Worm (Caenorhabditis elegans) whole organism, L2 larva: ENCODE measurements around the gene bath-9.

ENCODE experiments used
- C34F6.9 ChIP-seq: fragments of 150-350 bp; optimal IDR thresholded peaks from 2 replicates; lab custom pipeline; 2014; ENCODE audit warnings: missing biosample characterization, missing genetic modification characterization
- F13H6.1 ChIP-seq: sonication (generic microtip); optimal IDR thresholded peaks from 2 replicates; lab custom pipeline; 2016; ENCODE audit warnings: missing genetic modification characterization, missing compliant biosample characterization
- R02D3.7 ChIP-seq: fragments of 150-350 bp; optimal IDR thresholded peaks from 2 replicates; lab custom pipeline; 2014; ENCODE audit warnings: missing biosample characterization, missing genetic modification characterization
- Y55F3AM.14 ChIP-seq: fragments of 200-800 bp; sonication (Bioruptor generic); optimal IDR thresholded peaks from 2 replicates; lab custom pipeline; 2018; ENCODE audit warnings: mild to moderate bottlenecking, missing genetic modification characterization, missing compliant biosample characterization
- ZK546.5 ChIP-seq: sonication (generic microtip); optimal IDR thresholded peaks from 2 replicates; lab custom pipeline; 2017; ENCODE audit warnings: missing biosample characterization, missing genetic modification characterization
- alr-1 ChIP-seq: fragments of 150-350 bp; optimal IDR thresholded peaks from 2 replicates; lab custom pipeline; 2014; ENCODE audit warnings: missing biosample characterization, missing genetic modification characterization
- aly-2 ChIP-seq: fragments of 150-350 bp; optimal IDR thresholded peaks from 2 replicates; lab custom pipeline; 2014; ENCODE audit warnings: missing biosample characterization, missing genetic modification characterization
- ceh-16 ChIP-seq: fragments of 150-350 bp; optimal IDR thresholded peaks from 2 replicates; lab custom pipeline; 2014; ENCODE audit warnings: missing biosample characterization, missing genetic modification characterization
- ceh-82 ChIP-seq: fragments of 150-350 bp; optimal IDR thresholded peaks from 2 replicates; lab custom pipeline; 2014; ENCODE audit warnings: missing biosample characterization, missing genetic modification characterization
- crh-2 ChIP-seq: sonication (generic microtip); optimal IDR thresholded peaks from 2 replicates; lab custom pipeline; 2017; ENCODE audit warnings: missing biosample characterization, missing genetic modification characterization
- dmd-4 ChIP-seq: sonication (generic microtip); optimal IDR thresholded peaks from 2 replicates; lab custom pipeline; 2017; ENCODE audit warnings: missing biosample characterization, missing genetic modification characterization
- egl-27 ChIP-seq: sonication (generic microtip); optimal IDR thresholded peaks from 3 replicates; lab custom pipeline; 2017; ENCODE audit warnings: missing biosample characterization, missing genetic modification reagents, missing genetic modification characterization
- elt-1 ChIP-seq: fragments of 150-350 bp; optimal IDR thresholded peaks from 2 replicates; lab custom pipeline; 2014; ENCODE audit warnings: missing biosample characterization, missing genetic modification characterization
- elt-3 ChIP-seq: sonication (generic microtip); optimal IDR thresholded peaks from 2 replicates; lab custom pipeline; 2017; ENCODE audit warnings: missing biosample characterization, missing genetic modification characterization
- fos-1 ChIP-seq: fragments of 150-350 bp; optimal IDR thresholded peaks from 2 replicates; lab custom pipeline; 2014; ENCODE audit warnings: missing biosample characterization, missing genetic modification characterization
- gmeb-1 ChIP-seq: fragments of 150-350 bp; optimal IDR thresholded peaks from 2 replicates; lab custom pipeline; 2014; ENCODE audit warnings: missing biosample characterization, missing genetic modification characterization
- lin-39 ChIP-seq: fragments of 150-350 bp; optimal IDR thresholded peaks from 2 replicates; lab custom pipeline; 2014; ENCODE audit warnings: missing biosample characterization, missing genetic modification reagents, missing genetic modification characterization
- lsy-2 ChIP-seq, 2 experiments: fragments of 150-350 bp in 1 of 2; sonication (generic microtip) in 1 of 2; optimal IDR thresholded peaks; 2 replicates each; lab custom pipeline; 2014 to 2017; ENCODE audit warnings: missing biosample characterization in 2 of 2, missing genetic modification characterization in 2 of 2
- mab-5 ChIP-seq: fragments of 150-350 bp; optimal IDR thresholded peaks from 2 replicates; lab custom pipeline; 2014; ENCODE audit warnings: missing biosample characterization, missing genetic modification characterization
- mbf-1 ChIP-seq: sonication (generic microtip); optimal IDR thresholded peaks from 2 replicates; lab custom pipeline; 2017; ENCODE audit warnings: missing biosample characterization, missing genetic modification characterization
- nhr-10 ChIP-seq: sonication (generic microtip); optimal IDR thresholded peaks from 2 replicates; lab custom pipeline; 2017; ENCODE audit warnings: missing biosample characterization, missing genetic modification characterization
- nhr-12 ChIP-seq: fragments of 150-350 bp; optimal IDR thresholded peaks from 2 replicates; lab custom pipeline; 2014; ENCODE audit warnings: missing biosample characterization, missing genetic modification characterization
- nhr-129 ChIP-seq: fragments of 150-350 bp; optimal IDR thresholded peaks from 2 replicates; lab custom pipeline; 2014; ENCODE audit warnings: missing biosample characterization, missing genetic modification characterization
- nhr-237 ChIP-seq: fragments of 150-350 bp; optimal IDR thresholded peaks from 2 replicates; lab custom pipeline; 2014; ENCODE audit warnings: missing biosample characterization, missing genetic modification characterization
- nhr-25 ChIP-seq: fragments of 150-350 bp; sonication (generic microtip); optimal IDR thresholded peaks from 3 replicates; lab custom pipeline; 2014; ENCODE audit warnings: missing biosample characterization, missing genetic modification characterization
- peb-1 ChIP-seq: fragments of 150-350 bp; optimal IDR thresholded peaks from 2 replicates; lab custom pipeline; 2014; ENCODE audit warnings: missing biosample characterization, missing genetic modification characterization
- sem-4 ChIP-seq: fragments of 150-350 bp; optimal IDR thresholded peaks from 2 replicates; lab custom pipeline; 2014; ENCODE audit warnings: missing biosample characterization, missing genetic modification reagents, missing genetic modification characterization
- skn-1 ChIP-seq: sonication (generic microtip); optimal IDR thresholded peaks from 2 replicates; lab custom pipeline; 2017; ENCODE audit warnings: missing biosample characterization, missing genetic modification characterization
- sma-9 ChIP-seq, 2 experiments: fragments of 150-350 bp in 1 of 2; sonication (generic microtip) in 1 of 2; optimal IDR thresholded peaks; 2 replicates each; lab custom pipeline; 2014 to 2016; ENCODE audit warnings: missing genetic modification characterization in 2 of 2, mild to moderate bottlenecking in 1 of 2, missing biosample characterization in 1 of 2, missing compliant biosample characterization in 1 of 2, missing genetic modification reagents in 1 of 2, moderate library complexity in 1 of 2
- snpc-4 ChIP-seq: fragments of 150-350 bp; optimal IDR thresholded peaks from 2 replicates; lab custom pipeline; 2014; ENCODE audit warnings: missing biosample characterization, missing genetic modification characterization
- unc-39 ChIP-seq: fragments of 150-350 bp; optimal IDR thresholded peaks from 2 replicates; lab custom pipeline; 2014; ENCODE audit warnings: missing biosample characterization, missing genetic modification characterization
- unc-55 ChIP-seq: fragments of 150-350 bp; sonication (generic microtip); optimal IDR thresholded peaks from 3 replicates; lab custom pipeline; 2014; ENCODE audit warnings: missing biosample characterization, missing genetic modification reagents, missing genetic modification characterization
- unc-62 ChIP-seq: fragments of 150-350 bp; optimal IDR thresholded peaks from 2 replicates; lab custom pipeline; 2014; ENCODE audit warnings: missing biosample characterization, missing genetic modification reagents, missing genetic modification characterization
- ztf-1 ChIP-seq: fragments of 200-800 bp; sonication (Bioruptor generic); conservative IDR thresholded peaks from 2 replicates; pipeline ENCODE4 v1.3.6; 2022; ENCODE audit warnings: missing genetic modification characterization, missing compliant biosample characterization
- ztf-11 ChIP-seq: sonication (generic microtip); optimal IDR thresholded peaks from 2 replicates; lab custom pipeline; 2017; ENCODE audit warnings: missing biosample characterization, missing genetic modification characterization
- ztf-4 ChIP-seq: fragments of 150-350 bp; optimal IDR thresholded peaks from 2 replicates; lab custom pipeline; 2014; ENCODE audit warnings: missing biosample characterization, missing genetic modification characterization

The bath-9 gene

ce11 chrII:3371010-3371409, 5.9 kb upstream of the bath-9 start, which contains the start of gene bath-23:
Gene bath-23 (plus strand): TSS chrII:3371310.
- TF ChIP-seq egl-27 (tag; lab: Kevin White, UChicago) (no peak), ztf-11 (tag; lab: Kevin White, UChicago) (no peak), nhr-10 (no peak), C34F6.9 (no peak), sma-9 (GFP tag; optimal IDR thresholded peaks at IDR 0.05; lab: Kevin White, UChicago) (no peak), sma-9 (tag; optimal IDR thresholded peaks at IDR 0.05; lab: Kevin White, UChicago) (no peak), ceh-16 (tag; lab: Kevin White, UChicago) (no peak), F13H6.1 (tag; lab: Kevin White, UChicago) (no peak), aly-2 (tag; lab: Kevin White, UChicago) (no peak), ztf-4 (tag; lab: Kevin White, UChicago) (no peak), elt-3 (no peak), ZK546.5 (no peak), unc-39 (tag; lab: Kevin White, UChicago) (no peak), nhr-25 (tag; lab: Kevin White, UChicago) (no peak), lin-39 (tag; lab: Kevin White, UChicago) (no peak), nhr-237 (no peak), fos-1 (no peak), ceh-82 (tag; lab: Kevin White, UChicago) (no peak), nhr-12 (tag; lab: Kevin White, UChicago) (no peak)

ce11 chrII:3373875-3374274, 3.0 kb upstream of the bath-9 start:
- TF ChIP-seq unc-55 (GFP tag; lab: Kevin White, UChicago) (peak; percentile 57), C34F6.9 (peak; percentile 2), ztf-11 (tag; lab: Kevin White, UChicago) (no peak), nhr-129 (no peak), gmeb-1 (tag; lab: Kevin White, UChicago) (no peak), mab-5 (no peak), nhr-12 (tag; lab: Kevin White, UChicago) (no peak)
- TF ChIP-seq, all 48 proteins: peak for 2

ce11 chrII:3374779-3375178, 2.1 kb upstream of the bath-9 start, which contains the start of gene bath-10:
Gene bath-10 (plus strand): TSS chrII:3375079.
- TF ChIP-seq skn-1 (tag; lab: Kevin White, UChicago) (no peak), nhr-12 (tag; lab: Kevin White, UChicago) (no peak), lsy-2 (tag; optimal IDR thresholded peaks at IDR 0.05; lab: Kevin White, UChicago) (no peak), unc-39 (tag; lab: Kevin White, UChicago) (no peak), F13H6.1 (tag; lab: Kevin White, UChicago) (no peak), ztf-1 (GFP tag; lab: Robert Waterston, UW) (no peak), dmd-4 (tag; lab: Kevin White, UChicago) (no peak), nhr-10 (no peak), alr-1 (tag; lab: Kevin White, UChicago) (no peak), R02D3.7 (no peak), crh-2 (tag; lab: Kevin White, UChicago) (no peak)

- TF ChIP-seq fos-1, result no peak
- no peak for TF ChIP-seq ceh-16 (tag; lab: Kevin White, UChicago)
- TF ChIP-seq elt-1 (tag; lab: Kevin White, UChicago), result no peak
Measured at ce11 chrII:3375302-3375701, 1.6 kb upstream of the bath-9 start.

- no peak for TF ChIP-seq nhr-237
- no peak for TF ChIP-seq nhr-129
- no peak for TF ChIP-seq unc-55 (GFP tag; lab: Kevin White, UChicago)
Measured at ce11 chrII:3378275-3378674, 1.4 kb downstream of the bath-9 start, which contains the start of gene Y49F6C.2. Gene Y49F6C.2 (plus strand): TSS chrII:3378575.

ce11 chrII:3381510-3381909, 4.6 kb downstream of the bath-9 start, which contains the start of gene T06D4.1:
Gene T06D4.1 (plus strand): TSS chrII:3381830.
- TF ChIP-seq skn-1 (tag; lab: Kevin White, UChicago) (no peak), peb-1 (tag; lab: Kevin White, UChicago) (no peak), sem-4 (tag; lab: Kevin White, UChicago) (no peak), crh-2 (tag; lab: Kevin White, UChicago) (no peak), ztf-11 (tag; lab: Kevin White, UChicago) (no peak), dmd-4 (tag; lab: Kevin White, UChicago) (no peak), Y55F3AM.14 (GFP tag; lab: Kevin White, UChicago) (no peak), alr-1 (tag; lab: Kevin White, UChicago) (no peak), mbf-1 (tag; lab: Kevin White, UChicago) (no peak), aly-2 (tag; lab: Kevin White, UChicago) (no peak), nhr-237 (no peak), ztf-4 (tag; lab: Kevin White, UChicago) (no peak), snpc-4 (no peak), lin-39 (tag; lab: Kevin White, UChicago) (no peak), C34F6.9 (no peak), unc-62 (no peak)
